Fruit fly (Drosophila melanogaster): ENCODE data around the gene dos.

dos gene

dm6 chr3L:2586804-2587561 lies 2.2 kb upstream of the dos start, which contains the start of gene RpL8 (continued):
- peak; percentile 50 for TF ChIP-seq CG4820 (GFP tag; optimal IDR thresholded peaks at IDR 0.05)
- TF ChIP-seq Doc3 (GFP tag; IDR thresholded peaks at IDR 0.05; ENCODE audit: partially characterized antibody): peak; percentile 61; the same call in 2 of the 3 replicates
- peak; percentile 85 for TF ChIP-seq CG6254 (GFP tag; optimal IDR thresholded peaks at IDR 0.05)
- TF ChIP-seq CG33213 (GFP tag; optimal IDR thresholded peaks at IDR 0.05): peak; percentile 90
- TF ChIP-seq Myb (GFP tag; optimal IDR thresholded peaks at IDR 0.05): peak; percentile 51
- TF ChIP-seq NK7.1 (GFP tag; optimal IDR thresholded peaks at IDR 0.05): peak; percentile 85
- TF ChIP-seq CG9437 (GFP tag; optimal IDR thresholded peaks at IDR 0.05): peak; percentile 73
- peak; percentile 67 for TF ChIP-seq grau (tag; optimal IDR thresholded peaks at IDR 0.05)
- TF ChIP-seq wdn (GFP tag; IDR thresholded peaks at IDR 0.05): peak; percentile 55
- TF ChIP-seq CG14441 (GFP tag; IDR thresholded peaks at IDR 0.05): peak; percentile 78
- TF ChIP-seq CG3163 (GFP tag; optimal IDR thresholded peaks at IDR 0.05): peak; percentile 50
- peak; percentile 65 for TF ChIP-seq disco-r (GFP tag; optimal IDR thresholded peaks at IDR 0.05)
- TF ChIP-seq gcm2 (GFP tag; optimal IDR thresholded peaks at IDR 0.05): peak; percentile 67
- peak; percentile 74 for TF ChIP-seq CG15011 (GFP tag; optimal IDR thresholded peaks at IDR 0.05)
- TF ChIP-seq toy (GFP tag; IDR thresholded peaks at IDR 0.05): 0 out of 2 replicates have a peak, but pooled peaks have one; percentile 16
- peak; percentile 67 for TF ChIP-seq klu (GFP tag; IDR thresholded peaks at IDR 0.05)
- peak; percentile 94 for TF ChIP-seq Mes4 (GFP tag; optimal IDR thresholded peaks at IDR 0.05)
- peak; percentile 66 for TF ChIP-seq repo (GFP tag; optimal IDR thresholded peaks at IDR 0.05)
- peak; percentile 77 for TF ChIP-seq Abd-B (GFP tag; optimal IDR thresholded peaks at IDR 0.05)
- peak; percentile 27 for TF ChIP-seq pnt (GFP tag; optimal IDR thresholded peaks at IDR 0.05)
- peak; percentile 54; the same call in 1 of the 3 replicates for TF ChIP-seq CG11093 (GFP tag; IDR thresholded peaks at IDR 0.05)
- TF ChIP-seq pros (GFP tag; optimal IDR thresholded peaks at IDR 0.05): peak; percentile 59
- peak; percentile 57 for TF ChIP-seq D19A (tag; optimal IDR thresholded peaks at IDR 0.05)
- TF ChIP-seq CG12942 (GFP tag; optimal IDR thresholded peaks at IDR 0.05): peak; percentile 57
- peak; percentile 51; the same call in 1 of the 2 replicates for TF ChIP-seq sisA (GFP tag; IDR thresholded peaks at IDR 0.05)
- peak; percentile 60 for TF ChIP-seq CG42726 (GFP tag; IDR thresholded peaks at IDR 0.05; ENCODE audit: partially characterized antibody)
- peak; percentile 91 for TF ChIP-seq CG10543 (GFP tag; optimal IDR thresholded peaks at IDR 0.05)
- TF ChIP-seq CG31388 (GFP tag; optimal IDR thresholded peaks at IDR 0.05): no peak
- TF ChIP-seq CG18599 (GFP tag; optimal IDR thresholded peaks at IDR 0.05): peak; percentile 84
- TF ChIP-seq hkb (optimal IDR thresholded peaks at IDR 0.05): no peak
- TF ChIP-seq hkb (GFP tag; IDR thresholded peaks at IDR 0.05): peak; percentile 86
- TF ChIP-seq HLH3B (GFP tag; IDR thresholded peaks at IDR 0.05): peak; percentile 73
- TF ChIP-seq Gug (GFP tag; IDR thresholded peaks at IDR 0.05): peak; percentile 74
- TF ChIP-seq wek (GFP tag; optimal IDR thresholded peaks at IDR 0.05): peak; percentile 91
- TF ChIP-seq CG4424 (GFP tag; optimal IDR thresholded peaks at IDR 0.05): peak; percentile 63
- TF ChIP-seq h (optimal IDR thresholded peaks at IDR 0.05): no peak
- peak; percentile 67 for TF ChIP-seq oc (tag; optimal IDR thresholded peaks at IDR 0.05)
- peak; percentile 49 for TF ChIP-seq CG8359 (GFP tag; optimal IDR thresholded peaks at IDR 0.05; ENCODE audit: borderline replicate concordance)
- TF ChIP-seq CG3847 (GFP tag; IDR thresholded peaks at IDR 0.05): peak; percentile 88
- peak; percentile 95 for TF ChIP-seq CG17912 (GFP tag; optimal IDR thresholded peaks at IDR 0.05)
- TF ChIP-seq sob (GFP tag; IDR thresholded peaks at IDR 0.05): peak; percentile 85
- TF ChIP-seq Opbp (GFP tag; IDR thresholded peaks at IDR 0.05; ENCODE audit: partially characterized antibody): peak; percentile 66; the same call in 1 of the 3 replicates
- TF ChIP-seq peb (GFP tag; IDR thresholded peaks at IDR 0.05): peak; percentile 32; the same call in 1 of the 2 replicates
- TF ChIP-seq lilli (GFP tag; optimal IDR thresholded peaks at IDR 0.05): peak; percentile 74
- TF ChIP-seq CG7963 (GFP tag; IDR thresholded peaks at IDR 0.05; ENCODE audit: partially characterized antibody): peak; percentile 37; the same call in 1 of the 3 replicates
- peak; percentile 62 for TF ChIP-seq CG8388 (GFP tag; optimal IDR thresholded peaks at IDR 0.05)
- peak; percentile 60 for TF ChIP-seq Dip3 (GFP tag; optimal IDR thresholded peaks at IDR 0.05)
- TF ChIP-seq CG11696 (GFP tag; IDR thresholded peaks at IDR 0.05): peak; percentile 77
- TF ChIP-seq CG5245 (GFP tag; optimal IDR thresholded peaks at IDR 0.05): peak; percentile 64
